Worm (Caenorhabditis elegans) whole organism, young adult: Measurements from ENCODE around the gene daf-7.

Experiments used
- B0019.2 ChIP-seq: fragments of 200-800 bp; sonication (Bioruptor generic); conservative IDR thresholded peaks from 2 replicates; pipeline ENCODE4 v1.3.6; 2022; ENCODE audit warnings: missing genetic modification reagents, missing genetic modification characterization, missing compliant biosample characterization
- B0336.3 ChIP-seq: fragments of 200-800 bp; sonication (Bioruptor generic); IDR thresholded peaks from 2 replicates; pipeline ENCODE4 v1.3.6; 2022; ENCODE audit warnings: missing genetic modification characterization, missing compliant biosample characterization
- F10E7.11 ChIP-seq: sonication (generic microtip); optimal IDR thresholded peaks from 2 replicates; lab custom pipeline; 2017; ENCODE audit warnings: mild to moderate bottlenecking, missing genetic modification characterization, moderate library complexity, missing compliant biosample characterization
- F33H1.4 ChIP-seq: fragments of 200-800 bp; sonication (Bioruptor generic); IDR thresholded peaks from 2 replicates; pipeline ENCODE4 v1.3.6; 2022; ENCODE audit warnings: missing genetic modification reagents, missing genetic modification characterization, missing compliant biosample characterization
- F37B4.10 ChIP-seq: fragments of 200-800 bp; sonication (Bioruptor generic); IDR thresholded peaks from 2 replicates; pipeline ENCODE4 v1.3.6; 2022; ENCODE audit warnings: missing genetic modification characterization, missing compliant biosample characterization
- F49E8.2 ChIP-seq: sonication (generic microtip); optimal IDR thresholded peaks from 3 replicates; lab custom pipeline; 2017; ENCODE audit warnings: missing genetic modification characterization, mild to moderate bottlenecking, missing compliant biosample characterization, antibody characterized with exemption, moderate library complexity; ENCODE audit not compliant: insufficient read depth
- F52B5.7 ChIP-seq: sonication (generic microtip); optimal IDR thresholded peaks from 2 replicates; lab custom pipeline; 2016; ENCODE audit warnings: mild to moderate bottlenecking, missing genetic modification characterization, missing compliant biosample characterization
- K12H6.12 ChIP-seq: fragments of 200-800 bp; sonication (Bioruptor generic); optimal IDR thresholded peaks from 2 replicates; lab custom pipeline; 2018; ENCODE audit warnings: mild to moderate bottlenecking, missing genetic modification characterization, missing compliant biosample characterization
- T07F8.4 ChIP-seq: sonication (generic microtip); optimal IDR thresholded peaks from 2 replicates; lab custom pipeline; 2016; ENCODE audit warnings: mild to moderate bottlenecking, missing genetic modification characterization, moderate library complexity, missing compliant biosample characterization
- Y67H2A.10 ChIP-seq: fragments of 200-800 bp; sonication (Bioruptor generic); conservative IDR thresholded peaks from 2 replicates; pipeline ENCODE4 v1.3.6; 2022; ENCODE audit warnings: missing genetic modification reagents, missing genetic modification characterization, missing compliant biosample characterization
- aptf-2 ChIP-seq: fragments of 200-800 bp; sonication (Bioruptor generic); conservative IDR thresholded peaks from 2 replicates; pipeline ENCODE4 v1.3.6; 2022; ENCODE audit warnings: missing genetic modification reagents, missing genetic modification characterization, missing compliant biosample characterization
- atf-7 ChIP-seq: sonication (generic microtip); optimal IDR thresholded peaks from 2 replicates; lab custom pipeline; 2017; ENCODE audit warnings: mild to moderate bottlenecking, missing genetic modification characterization, missing compliant biosample characterization
- athp-1 ChIP-seq: sonication (generic microtip); optimal IDR thresholded peaks from 2 replicates; lab custom pipeline; 2017; ENCODE audit warnings: mild to moderate bottlenecking, missing genetic modification characterization, missing compliant biosample characterization
- attf-5 ChIP-seq: fragments of 200-800 bp; sonication (Bioruptor generic); optimal IDR thresholded peaks from 2 replicates; lab custom pipeline; 2018; ENCODE audit warnings: mild to moderate bottlenecking, missing genetic modification characterization, missing compliant biosample characterization
- bed-2 ChIP-seq: fragments of 200-800 bp; sonication (Bioruptor generic); IDR thresholded peaks from 2 replicates; pipeline ENCODE4 v1.3.6; 2022; ENCODE audit warnings: missing genetic modification reagents, missing genetic modification characterization, missing compliant biosample characterization
- ccch-3 ChIP-seq: fragments of 200-800 bp; sonication (Bioruptor generic); optimal IDR thresholded peaks from 2 replicates; lab custom pipeline; 2018; ENCODE audit warnings: mild to moderate bottlenecking, missing genetic modification characterization, missing compliant biosample characterization
- cebp-1 ChIP-seq, 2 experiments: fragments of 200-800 bp in 1 of 2; sonication (Bioruptor generic) in 1 of 2; sonication (generic microtip) in 1 of 2; IDR thresholded peaks in 1 of 2; optimal IDR thresholded peaks in 1 of 2; 2 replicates each; pipeline versions ENCODE4 v1.3.6 to Lab custom; 2017 to 2022; ENCODE audit warnings: missing compliant biosample characterization in 2 of 2, missing genetic modification characterization in 2 of 2, mild to moderate bottlenecking in 1 of 2, missing genetic modification reagents in 1 of 2, moderate library complexity in 1 of 2
- ceh-58 ChIP-seq: fragments of 200-800 bp; sonication (Bioruptor generic); IDR thresholded peaks from 2 replicates; pipeline ENCODE4 v1.3.6; 2022; ENCODE audit warnings: missing genetic modification characterization, missing compliant biosample characterization
- ceh-79 ChIP-seq: sonication (generic microtip); optimal IDR thresholded peaks from 2 replicates; lab custom pipeline; 2017; ENCODE audit warnings: mild to moderate bottlenecking, missing genetic modification characterization, missing compliant biosample characterization
- dpff-1 ChIP-seq: sonication (generic microtip); optimal IDR thresholded peaks from 2 replicates; lab custom pipeline; 2017; ENCODE audit warnings: mild to moderate bottlenecking, missing genetic modification characterization, missing compliant biosample characterization
- dpl-1 ChIP-seq: fragments of 150-350 bp; optimal IDR thresholded peaks from 2 replicates; lab custom pipeline; 2014; ENCODE audit warnings: missing biosample characterization, missing genetic modification reagents, missing genetic modification characterization
- egl-44 ChIP-seq: fragments of 200-800 bp; sonication (Bioruptor generic); IDR thresholded peaks from 2 replicates; pipeline ENCODE4 v1.3.6; 2022; ENCODE audit warnings: missing genetic modification reagents, missing genetic modification characterization, missing compliant biosample characterization
- egrh-3 ChIP-seq: fragments of 200-800 bp; sonication (Bioruptor generic); IDR thresholded peaks from 2 replicates; pipeline ENCODE4 v1.3.6; 2022; ENCODE audit warnings: missing genetic modification reagents, missing genetic modification characterization, missing compliant biosample characterization
- ekl-4 ChIP-seq: fragments of 200-800 bp; sonication (Bioruptor generic); IDR thresholded peaks from 2 replicates; pipeline ENCODE4 v1.3.6; 2022; ENCODE audit warnings: missing genetic modification reagents, missing genetic modification characterization, missing compliant biosample characterization
- fkh-3 ChIP-seq: sonication (generic microtip); optimal IDR thresholded peaks from 2 replicates; lab custom pipeline; 2016; ENCODE audit warnings: mild to moderate bottlenecking, missing genetic modification characterization, missing compliant biosample characterization
- lin-40 ChIP-seq: sonication (generic microtip); optimal IDR thresholded peaks from 2 replicates; lab custom pipeline; 2016; ENCODE audit warnings: missing genetic modification characterization, mild to moderate bottlenecking, missing compliant biosample characterization, missing genotype, missing genetic modification reagents
- lsl-1 ChIP-seq: fragments of 200-800 bp; sonication (Bioruptor generic); optimal IDR thresholded peaks from 2 replicates; lab custom pipeline; 2018; ENCODE audit warnings: mild to moderate bottlenecking, missing genetic modification characterization, moderate library complexity, missing compliant biosample characterization
- madf-10 ChIP-seq: sonication (generic microtip); optimal IDR thresholded peaks from 2 replicates; lab custom pipeline; 2016; ENCODE audit warnings: mild to moderate bottlenecking, missing genetic modification characterization, missing compliant biosample characterization
- madf-8 ChIP-seq: fragments of 200-800 bp; sonication (Bioruptor generic); conservative IDR thresholded peaks from 2 replicates; pipeline ENCODE4 v1.3.6; 2022; ENCODE audit warnings: missing genetic modification reagents, missing genetic modification characterization, missing compliant biosample characterization
- mcd-1 ChIP-seq: fragments of 200-800 bp; sonication (Bioruptor generic); IDR thresholded peaks from 2 replicates; pipeline ENCODE4 v1.3.6; 2022; ENCODE audit warnings: missing genetic modification reagents, missing genetic modification characterization, missing compliant biosample characterization
- nhr-80 ChIP-seq: sonication (generic microtip); optimal IDR thresholded peaks from 2 replicates; lab custom pipeline; 2016; ENCODE audit warnings: missing genetic modification characterization, missing compliant biosample characterization
- nhr-90 ChIP-seq: sonication (generic microtip); optimal IDR thresholded peaks from 2 replicates; lab custom pipeline; 2016; ENCODE audit warnings: missing genotype, mild to moderate bottlenecking, missing genetic modification characterization, missing compliant biosample characterization
- tbp1 ChIP-seq: fragments of 200-800 bp; sonication (Bioruptor generic); optimal IDR thresholded peaks from 2 replicates; lab custom pipeline; 2018; ENCODE audit warnings: mild to moderate bottlenecking, missing genetic modification characterization, missing compliant biosample characterization
- tlf-1 ChIP-seq: fragments of 200-800 bp; sonication (Bioruptor generic); optimal IDR thresholded peaks from 2 replicates; lab custom pipeline; 2018; ENCODE audit warnings: mild to moderate bottlenecking, missing genetic modification characterization, missing compliant biosample characterization
- unc-62 ChIP-seq: fragments of 150-350 bp; optimal IDR thresholded peaks from 2 replicates; lab custom pipeline; 2014; ENCODE audit warnings: missing biosample characterization, missing genetic modification reagents, missing genetic modification characterization
- ztf-25 ChIP-seq: fragments of 200-800 bp; sonication (Bioruptor generic); IDR thresholded peaks from 2 replicates; pipeline ENCODE4 v1.3.6; 2022; ENCODE audit warnings: missing genetic modification reagents, missing genetic modification characterization, missing compliant biosample characterization
- ztf-6 ChIP-seq: fragments of 200-800 bp; sonication (Bioruptor generic); IDR thresholded peaks from 2 replicates; pipeline ENCODE4 v1.3.6; 2022; ENCODE audit warnings: missing genetic modification reagents, missing genetic modification characterization, missing compliant biosample characterization

The daf-7 gene

DNA sequence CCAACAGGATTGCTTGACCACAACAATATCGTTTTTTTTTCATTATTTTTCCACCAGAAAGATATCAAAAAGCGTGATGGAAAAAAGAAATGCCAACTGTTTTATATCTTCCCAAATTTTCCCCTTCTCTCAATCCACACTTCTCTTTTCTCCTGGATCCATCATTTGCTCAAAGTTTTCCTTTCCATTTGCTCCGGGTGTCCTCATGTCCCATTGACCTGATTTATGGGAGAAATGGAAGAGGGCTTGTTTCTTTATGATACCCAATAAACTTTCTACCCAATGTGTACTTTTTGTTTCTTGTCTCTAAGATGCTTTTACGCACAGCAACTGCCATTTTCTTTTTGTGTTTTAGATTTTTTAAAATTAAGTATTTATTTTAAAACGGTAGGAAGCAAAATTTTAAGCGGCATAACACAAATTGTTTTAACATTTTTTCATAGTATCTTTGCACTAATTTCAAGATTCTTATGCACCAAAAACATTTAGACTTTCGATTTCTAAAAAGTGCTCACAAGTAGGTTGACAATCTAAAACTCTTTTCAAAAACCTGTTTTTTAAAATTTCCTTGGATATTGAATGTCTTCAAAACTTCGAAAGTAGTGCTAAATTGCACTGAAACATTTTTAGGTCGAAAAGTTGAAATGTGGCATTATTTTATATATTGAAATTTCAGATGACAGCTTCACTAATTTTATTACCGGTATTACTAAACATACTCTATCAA is 11.1 kb downstream of the daf-7 start, which contains the start of gene clec-149:
clec-149 (plus strand) TSS at position 677 of the 727 bp plus-strand sequence.
- no peak for TF ChIP-seq ceh-79 (tag; lab: Kevin White, UChicago)
- TF ChIP-seq egl-44 (GFP tag; lab: Robert Waterston, UW), result no peak
- no peak for TF ChIP-seq ekl-4 (GFP tag; lab: Robert Waterston, UW)
- no peak for TF ChIP-seq bed-2
- TF ChIP-seq fkh-3 (tag; lab: Kevin White, UChicago), result no peak
- TF ChIP-seq ztf-6 (GFP tag; lab: Robert Waterston, UW), result no peak

- TF ChIP-seq egrh-3, result no peak
- no peak for TF ChIP-seq ccch-3 (GFP tag; lab: Kevin White, UChicago)
- no peak for TF ChIP-seq lsl-1 (GFP tag; lab: Kevin White, UChicago)
- no peak for TF ChIP-seq dpff-1 (tag; lab: Kevin White, UChicago)
Measured at ce11 chrIII:825256-825655, 13.6 kb downstream of the daf-7 start.

ce11 chrIII:831961-832360 is 20.3 kb downstream of the daf-7 start, which contains the start of gene ceeh-1:
Gene ceeh-1 (minus strand): TSS chrIII:832277.
- TF ChIP-seq ztf-25 (GFP tag; lab: Robert Waterston, UW) (no peak), nhr-80 (tag; lab: Kevin White, UChicago) (peak; percentile 20), egl-44 (GFP tag; lab: Robert Waterston, UW) (no peak), B0336.3 (GFP tag; lab: Robert Waterston, UW) (0 out of 2 replicates have a peak, but pooled peaks have one; percentile 13), dpff-1 (tag; lab: Kevin White, UChicago) (no peak), F33H1.4 (no peak), cebp-1 (GFP tag; IDR thresholded peaks at IDR 0.05; lab: Robert Waterston, UW) (no peak), cebp-1 (tag; optimal IDR thresholded peaks at IDR 0.05; lab: Kevin White, UChicago) (peak; percentile 7)

- TF ChIP-seq tlf-1 (GFP tag; lab: Kevin White, UChicago), result peak; percentile 14
- peak; percentile 70 for TF ChIP-seq atf-7 (tag; lab: Kevin White, UChicago)
- TF ChIP-seq nhr-80 (tag; lab: Kevin White, UChicago), result peak; percentile 91
- peak; percentile 8 for TF ChIP-seq unc-62 (GFP tag; lab: Kevin White, UChicago)
- TF ChIP-seq lin-40, result no peak
- TF ChIP-seq madf-10, result peak; percentile 27
- peak; percentile 29; the same call in 1 of the 2 replicates for TF ChIP-seq cebp-1 (GFP tag; IDR thresholded peaks at IDR 0.05; lab: Robert Waterston, UW)
- peak; percentile 71 for TF ChIP-seq cebp-1 (tag; optimal IDR thresholded peaks at IDR 0.05; lab: Kevin White, UChicago)
- no peak for TF ChIP-seq athp-1 (tag; lab: Kevin White, UChicago)
- peak; percentile 34 for TF ChIP-seq attf-5 (GFP tag; lab: Kevin White, UChicago)
- TF ChIP-seq tbp1 (GFP tag; lab: Kevin White, UChicago), result peak; percentile 13
Measured at ce11 chrIII:832855-833504, 21.3 kb downstream of the daf-7 start, which contains the start of gene zip-2. Gene zip-2 (plus strand): TSS chrIII:832982.

DNA sequence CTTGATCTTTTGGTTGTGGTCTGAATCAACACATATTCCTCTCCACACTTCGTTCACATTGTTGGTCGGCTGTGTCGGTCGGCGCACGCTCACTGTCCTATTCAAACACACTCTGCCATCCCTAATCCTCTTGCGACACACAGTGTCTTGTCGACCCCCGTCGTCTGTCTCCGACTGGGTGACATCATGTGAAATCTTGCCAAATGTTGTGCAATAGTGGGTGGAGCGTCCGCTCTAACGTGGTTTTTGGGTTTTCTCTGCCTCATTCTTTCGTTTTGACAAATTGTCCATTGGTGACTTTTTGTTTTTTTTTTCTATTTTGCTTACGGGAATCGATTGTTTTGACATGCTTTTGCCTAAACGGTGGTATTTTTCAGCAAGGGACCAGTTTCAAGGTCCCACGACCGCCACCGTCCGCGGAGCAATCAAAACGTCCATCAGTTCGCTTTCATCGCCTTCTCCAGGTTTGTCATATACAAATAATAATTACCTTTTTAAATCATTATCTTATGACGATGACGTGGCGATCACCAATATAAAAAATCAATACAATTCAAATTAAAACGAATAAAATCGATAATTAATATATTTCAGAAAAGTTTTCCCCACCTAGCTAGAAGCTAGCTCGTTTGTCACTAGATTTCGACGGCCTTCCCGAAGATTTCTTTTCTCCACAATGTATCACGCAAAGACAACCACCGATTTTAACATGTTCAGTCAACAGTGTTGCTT is 22.2 kb downstream of the daf-7 start:
- TF ChIP-seq F49E8.2, result no peak
- TF ChIP-seq F33H1.4, result peak; percentile 39; the same call in 1 of the 2 replicates
- TF ChIP-seq K12H6.12 (tag; lab: Kevin White, UChicago), result peak; percentile 86
- TF ChIP-seq F37B4.10 (GFP tag; lab: Robert Waterston, UW), result no peak
- no peak for TF ChIP-seq athp-1 (tag; lab: Kevin White, UChicago)
- no peak for TF ChIP-seq Y67H2A.10
- TF ChIP-seq F52B5.7 (tag; lab: Kevin White, UChicago), result peak; percentile 4
- TF ChIP-seq mcd-1 (GFP tag; lab: Robert Waterston, UW), result peak; percentile 73
- TF ChIP-seq dpff-1 (tag; lab: Kevin White, UChicago), result no peak
- TF ChIP-seq F10E7.11 (tag; lab: Kevin White, UChicago), result no peak
- TF ChIP-seq T07F8.4 (tag; lab: Kevin White, UChicago), result no peak
- no peak for TF ChIP-seq B0019.2 (GFP tag; lab: Robert Waterston, UW)
- TF ChIP-seq ceh-58 (GFP tag; lab: Robert Waterston, UW), result no peak
- no peak for TF ChIP-seq madf-8 (GFP tag; lab: Robert Waterston, UW)
- no peak for TF ChIP-seq dpl-1 (GFP tag; lab: Kevin White, UChicago)
- TF ChIP-seq nhr-90 (tag; lab: Kevin White, UChicago), result peak; percentile 84
- TF ChIP-seq aptf-2 (GFP tag; lab: Robert Waterston, UW), result no peak
- peak; percentile 88 for TF ChIP-seq attf-5 (GFP tag; lab: Kevin White, UChicago)
